Worm (Caenorhabditis elegans) whole organism, early embryonic: Measurements from ENCODE around the gene sec-10.

ENCODE experiments used
- B0310.2 ChIP-seq: sonication (generic microtip); optimal IDR thresholded peaks from 2 replicates; lab custom pipeline; 2016; ENCODE audit warnings: mild to moderate bottlenecking, missing genetic modification characterization, missing compliant biosample characterization
- aly-1 ChIP-seq: sonication (generic microtip); optimal IDR thresholded peaks from 2 replicates; lab custom pipeline; 2016; ENCODE audit warnings: missing genetic modification characterization, missing compliant biosample characterization
- ama-1 ChIP-seq: fragments of 150-350 bp; optimal IDR thresholded peaks from 2 replicates; lab custom pipeline; 2014
- ceh-36 ChIP-seq: sonication (generic microtip); optimal IDR thresholded peaks from 2 replicates; lab custom pipeline; 2016; ENCODE audit warnings: missing genetic modification characterization, inconsistent platforms, missing compliant biosample characterization
- ets-7 ChIP-seq: sonication (generic microtip); optimal IDR thresholded peaks from 2 replicates; lab custom pipeline; 2016; ENCODE audit warnings: missing genotype, missing genetic modification characterization, missing compliant biosample characterization
- flt-1 ChIP-seq: fragments of 200-800 bp; sonication (Bioruptor generic); IDR thresholded peaks from 2 replicates; pipeline ENCODE4 v1.3.6; 2022; ENCODE audit warnings: missing genetic modification characterization, missing compliant biosample characterization
- hmbx-1 ChIP-seq: sonication (generic microtip); optimal IDR thresholded peaks from 2 replicates; lab custom pipeline; 2016; ENCODE audit warnings: mild to moderate bottlenecking, missing genetic modification characterization, missing compliant biosample characterization
- hmg-4 ChIP-seq: fragments of 200-800 bp; sonication (Bioruptor generic); optimal IDR thresholded peaks from 2 replicates; lab custom pipeline; 2018; ENCODE audit warnings: mild to moderate bottlenecking, missing genetic modification characterization, missing compliant biosample characterization
- hnd-1 ChIP-seq: sonication (generic microtip); optimal IDR thresholded peaks from 2 replicates; lab custom pipeline; 2016; ENCODE audit warnings: missing genetic modification characterization, missing compliant biosample characterization
- pes-1 ChIP-seq: fragments of 200-800 bp; sonication (Bioruptor generic); IDR thresholded peaks from 2 replicates; pipeline ENCODE4 v1.3.6; 2022; ENCODE audit warnings: missing genetic modification reagents, missing genetic modification characterization, missing compliant biosample characterization
- scrt-1 ChIP-seq: fragments of 200-800 bp; sonication (Bioruptor generic); IDR thresholded peaks from 2 replicates; pipeline ENCODE4 v1.3.6; 2022; ENCODE audit warnings: missing genetic modification characterization, missing compliant biosample characterization
- tbx-11 ChIP-seq: fragments of 200-800 bp; sonication (Bioruptor generic); IDR thresholded peaks from 2 replicates; pipeline ENCODE4 v1.3.6; 2022; ENCODE audit warnings: missing genetic modification characterization, missing compliant biosample characterization
- tbx-37 ChIP-seq: fragments of 200-800 bp; sonication (Bioruptor generic); conservative IDR thresholded peaks from 2 replicates; pipeline ENCODE4 v1.3.6; 2022; ENCODE audit warnings: missing genetic modification reagents, missing genetic modification characterization, missing compliant biosample characterization
- tra-4 ChIP-seq: sonication (generic microtip); optimal IDR thresholded peaks from 2 replicates; lab custom pipeline; 2017; ENCODE audit warnings: missing genetic modification characterization, missing compliant biosample characterization

- TF ChIP-seq flt-1 (no peak), hnd-1 (tag; lab: Kevin White, UChicago) (no peak), ama-1 (no peak), scrt-1 (GFP tag; lab: Robert Waterston, UW) (no peak), tbx-11 (GFP tag; lab: Robert Waterston, UW) (no peak), aly-1 (tag; lab: Kevin White, UChicago) (no peak), ceh-36 (no peak), pes-1 (GFP tag; lab: Robert Waterston, UW) (no peak), tra-4 (tag; lab: Kevin White, UChicago) (no peak), tbx-37 (GFP tag; lab: Robert Waterston, UW) (no peak), hmg-4 (GFP tag; lab: Kevin White, UChicago) (no peak), B0310.2 (tag; lab: Kevin White, UChicago) (no peak), hmbx-1 (no peak), ets-7 (tag; lab: Kevin White, UChicago) (no peak)
Measured at ce11 chrIV:7815683-7816183, 33.4 kb upstream of the sec-10 start, which contains the start of gene cdgs-1.
